Worm (Caenorhabditis elegans) whole organism, L1 larva: ENCODE results near the gene K01F9.2.

Experiments used
- C04F5.9 ChIP-seq: sonication (generic microtip); optimal IDR thresholded peaks from 2 replicates; lab custom pipeline; 2016; ENCODE audit warnings: missing genetic modification characterization, missing compliant biosample characterization
- Y116A8C.19 ChIP-seq: sonication (generic microtip); optimal IDR thresholded peaks from 2 replicates; lab custom pipeline; 2016; ENCODE audit warnings: missing compliant biosample characterization, missing genetic modification characterization, borderline replicate concordance
- alr-1 ChIP-seq: fragments of 200-800 bp; sonication (Bioruptor generic); optimal IDR thresholded peaks from 2 replicates; lab custom pipeline; 2018; ENCODE audit warnings: borderline replicate concordance, mild to moderate bottlenecking, missing genetic modification characterization, missing compliant biosample characterization
- aly-2 ChIP-seq: fragments of 150-350 bp; optimal IDR thresholded peaks from 2 replicates; lab custom pipeline; 2014; ENCODE audit warnings: missing biosample characterization, missing genetic modification characterization
- ama-1 ChIP-seq: fragments of 150-350 bp; optimal IDR thresholded peaks from 2 replicates; lab custom pipeline; 2014
- ceh-82 ChIP-seq, 3 experiments: fragments of 150-350 bp in 1 of 3; sonication (generic microtip) in 2 of 3; optimal IDR thresholded peaks; 2 replicates each; lab custom pipeline; 2014 to 2017; ENCODE audit warnings: missing biosample characterization in 3 of 3, missing genetic modification characterization in 3 of 3
- efl-1 ChIP-seq, 4 experiments: fragments of 150-350 bp; optimal IDR thresholded peaks in 3 of 4; peaks in 1 of 4; 1 replicate in 1 of 4; 2 replicates in 3 of 4; lab custom pipeline; 2014; ENCODE audit warnings: missing biosample characterization in 2 of 4, missing genetic modification characterization in 2 of 4, missing genetic modification reagents in 2 of 4
- efl-3 ChIP-seq: fragments of 200-800 bp; sonication (Bioruptor generic); optimal IDR thresholded peaks from 2 replicates; lab custom pipeline; 2018; ENCODE audit warnings: mild to moderate bottlenecking, missing genetic modification characterization, missing compliant biosample characterization
- egl-13 ChIP-seq: sonication (generic microtip); optimal IDR thresholded peaks from 2 replicates; lab custom pipeline; 2016; ENCODE audit warnings: missing genotype, missing genetic modification reagents, missing genetic modification characterization, missing compliant biosample characterization
- egl-27 ChIP-seq, 2 experiments: fragments of 150-350 bp in 1 of 2; sonication (generic microtip); optimal IDR thresholded peaks; 3 replicates each; lab custom pipeline; 2017 to 2018; ENCODE audit warnings: missing biosample characterization in 2 of 2, missing genetic modification characterization in 2 of 2, missing genetic modification reagents in 2 of 2
- ets-5 ChIP-seq: fragments of 200-800 bp; sonication (Bioruptor generic); IDR thresholded peaks from 2 replicates; pipeline ENCODE4 v1.3.6; 2022; ENCODE audit warnings: missing genetic modification characterization, missing compliant biosample characterization
- fkh-8 ChIP-seq: sonication (generic microtip); optimal IDR thresholded peaks from 2 replicates; lab custom pipeline; 2016; ENCODE audit warnings: mild to moderate bottlenecking, missing genetic modification characterization, missing compliant biosample characterization
- fos-1 ChIP-seq: fragments of 150-350 bp; optimal IDR thresholded peaks from 2 replicates; lab custom pipeline; 2014; ENCODE audit warnings: missing biosample characterization, missing genetic modification characterization
- grh-1 ChIP-seq: fragments of 200-800 bp; sonication (Bioruptor generic); IDR thresholded peaks from 2 replicates; pipeline ENCODE4 v1.3.6; 2022; ENCODE audit warnings: missing genetic modification reagents, missing genetic modification characterization, missing compliant biosample characterization
- lin-39 ChIP-seq: fragments of 150-350 bp; optimal IDR thresholded peaks from 2 replicates; lab custom pipeline; 2014; ENCODE audit warnings: missing biosample characterization, missing genetic modification reagents, missing genetic modification characterization
- lir-3 ChIP-seq: sonication (generic microtip); optimal IDR thresholded peaks from 2 replicates; lab custom pipeline; 2016; ENCODE audit warnings: mild to moderate bottlenecking, missing genetic modification characterization, moderate library complexity, missing compliant biosample characterization; ENCODE audit not compliant: poor library complexity
- nhr-11 ChIP-seq: fragments of 150-350 bp; optimal IDR thresholded peaks from 2 replicates; lab custom pipeline; 2014; ENCODE audit warnings: missing biosample characterization, missing genetic modification characterization
- nhr-12 ChIP-seq: sonication (generic microtip); optimal IDR thresholded peaks from 2 replicates; lab custom pipeline; 2017; ENCODE audit warnings: missing biosample characterization, missing genetic modification characterization
- nhr-28 ChIP-seq: fragments of 150-350 bp; optimal IDR thresholded peaks from 2 replicates; lab custom pipeline; 2014; ENCODE audit warnings: missing biosample characterization, missing genetic modification characterization
- nhr-47 ChIP-seq: sonication (generic microtip); optimal IDR thresholded peaks from 2 replicates; lab custom pipeline; 2016; ENCODE audit warnings: mild to moderate bottlenecking, missing genetic modification characterization, moderate library complexity, missing compliant biosample characterization
- nhr-76 ChIP-seq: sonication (generic microtip); optimal IDR thresholded peaks from 2 replicates; lab custom pipeline; 2017; ENCODE audit warnings: missing biosample characterization, missing genetic modification characterization
- nhr-77 ChIP-seq: fragments of 150-350 bp; optimal IDR thresholded peaks from 2 replicates; lab custom pipeline; 2014; ENCODE audit warnings: missing biosample characterization, missing genetic modification characterization
- pax-3 ChIP-seq: fragments of 200-800 bp; sonication (Bioruptor generic); optimal IDR thresholded peaks from 2 replicates; lab custom pipeline; 2018; ENCODE audit warnings: mild to moderate bottlenecking, missing genetic modification characterization, moderate library complexity, missing compliant biosample characterization
- snpc-4 ChIP-seq: fragments of 150-350 bp; optimal IDR thresholded peaks from 2 replicates; lab custom pipeline; 2014; ENCODE audit warnings: missing biosample characterization, missing genetic modification characterization
- snu-23 ChIP-seq: sonication (generic microtip); optimal IDR thresholded peaks from 2 replicates; lab custom pipeline; 2016; ENCODE audit warnings: missing genetic modification characterization, missing compliant biosample characterization
- sup-37 ChIP-seq: fragments of 200-800 bp; sonication (Bioruptor generic); optimal IDR thresholded peaks from 2 replicates; lab custom pipeline; 2018; ENCODE audit warnings: mild to moderate bottlenecking, missing genetic modification characterization, missing compliant biosample characterization
- swsn-7 ChIP-seq: sonication (generic microtip); optimal IDR thresholded peaks from 2 replicates; lab custom pipeline; 2016; ENCODE audit warnings: missing genetic modification characterization, missing compliant biosample characterization
- tbx-2 ChIP-seq: sonication (generic microtip); optimal IDR thresholded peaks from 2 replicates; lab custom pipeline; 2016; ENCODE audit warnings: missing genetic modification characterization, missing compliant biosample characterization
- tlp-1 ChIP-seq: fragments of 150-350 bp; optimal IDR thresholded peaks from 2 replicates; lab custom pipeline; 2014; ENCODE audit warnings: missing biosample characterization, missing genetic modification characterization
- unc-30 ChIP-seq: sonication (generic microtip); optimal IDR thresholded peaks from 2 replicates; lab custom pipeline; 2017; ENCODE audit warnings: missing biosample characterization, missing genetic modification characterization
- unc-62 ChIP-seq: fragments of 150-350 bp; optimal IDR thresholded peaks from 2 replicates; lab custom pipeline; 2014; ENCODE audit warnings: missing biosample characterization, missing genetic modification reagents, missing genetic modification characterization
- unc-86 ChIP-seq: sonication (generic microtip); optimal IDR thresholded peaks from 2 replicates; lab custom pipeline; 2016; ENCODE audit warnings: missing genetic modification characterization, missing compliant biosample characterization
- vab-15 ChIP-seq: sonication (generic microtip); optimal IDR thresholded peaks from 2 replicates; lab custom pipeline; 2017; ENCODE audit warnings: missing genotype, mild to moderate bottlenecking, missing genetic modification characterization, missing compliant biosample characterization
- zag-1 ChIP-seq: fragments of 150-350 bp; optimal IDR thresholded peaks from 2 replicates; lab custom pipeline; 2014; ENCODE audit warnings: missing biosample characterization, missing genetic modification characterization
- ztf-4 ChIP-seq: fragments of 150-350 bp; optimal IDR thresholded peaks from 2 replicates; lab custom pipeline; 2014; ENCODE audit warnings: missing biosample characterization, missing genetic modification characterization

The K01F9.2 gene

ce11 chrIII:8919784-8920183 lies 42.9 kb upstream of the K01F9.2 start, which contains the start of gene ZK637.15:
Gene ZK637.15 (plus strand): TSS chrIII:8920084.
- TF ChIP-seq lin-39 (tag; lab: Kevin White, UChicago) (no peak), nhr-77 (no peak), efl-1 (optimal IDR thresholded peaks at IDR 0.05; lab: Kevin White, UChicago) (no peak), efl-1 (GFP tag; optimal IDR thresholded peaks at IDR 0.05 in 1 of 2; lab: Kevin White, UChicago) (peak in 1 of 2 experiments; percentile 23)

- TF ChIP-seq unc-30 (tag; lab: Kevin White, UChicago), result no peak
- TF ChIP-seq fos-1 (tag; lab: Kevin White, UChicago), result no peak
- TF ChIP-seq grh-1 (GFP tag; lab: Robert Waterston, UW), result no peak
- TF ChIP-seq swsn-7, result no peak
- no peak for TF ChIP-seq ceh-82 (tag; optimal IDR thresholded peaks at IDR 0.05; lab: Kevin White, UChicago)
Measured at ce11 chrIII:8917879-8918381, 41.0 kb upstream of the K01F9.2 start, which contains the start of gene cdc-25.3. Gene cdc-25.3 (minus strand): TSS chrIII:8917929.

- TF ChIP-seq nhr-11 (tag; lab: Kevin White, UChicago) (no peak), ama-1 (lab: Kevin White, UChicago) (no peak), lin-39 (tag; lab: Kevin White, UChicago) (no peak), ztf-4 (no peak), nhr-28 (tag; lab: Kevin White, UChicago) (no peak), egl-27 (tag; optimal IDR thresholded peaks at IDR 0.05; lab: Kevin White, UChicago) (no peak), unc-62 (GFP tag; lab: Kevin White, UChicago) (no peak), lir-3 (tag; lab: Kevin White, UChicago) (no peak), unc-86 (tag; lab: Kevin White, UChicago) (no peak), nhr-76 (tag; lab: Kevin White, UChicago) (no peak), aly-2 (no peak), snu-23 (GFP tag; lab: Kevin White, UChicago) (no peak), tlp-1 (no peak)
Measured at ce11 chrIII:8913469-8913868, 36.5 kb upstream of the K01F9.2 start, which contains the start of gene trxr-2. Gene trxr-2 (plus strand): TSS chrIII:8913769.

- no peak for TF ChIP-seq vab-15
- TF ChIP-seq nhr-47 (tag; lab: Kevin White, UChicago), result no peak
- no peak for TF ChIP-seq Y116A8C.19 (tag; lab: Kevin White, UChicago)
- TF ChIP-seq snu-23 (GFP tag; lab: Kevin White, UChicago), result no peak
- no peak for TF ChIP-seq pax-3 (tag; lab: Kevin White, UChicago)
- no peak for TF ChIP-seq nhr-12 (tag; lab: Kevin White, UChicago)
- TF ChIP-seq unc-86 (tag; lab: Kevin White, UChicago), result no peak
- no peak for TF ChIP-seq zag-1
- no peak for TF ChIP-seq sup-37 (GFP tag; lab: Kevin White, UChicago)
- TF ChIP-seq tbx-2 (tag; lab: Kevin White, UChicago), result no peak
- TF ChIP-seq ets-5 (GFP tag; lab: Robert Waterston, UW), result no peak
- no peak for TF ChIP-seq efl-3 (GFP tag; lab: Kevin White, UChicago)
- no peak for TF ChIP-seq fkh-8 (tag; lab: Kevin White, UChicago)
Measured at ce11 chrIII:8911598-8912194, 34.8 kb upstream of the K01F9.2 start, which contains the start of gene tpk-1. Gene tpk-1 (plus strand): TSS chrIII:8912144.

- no peak for TF ChIP-seq snpc-4 (tag; lab: Kevin White, UChicago)
- no peak for TF ChIP-seq C04F5.9 (tag; lab: Kevin White, UChicago)
- no peak for TF ChIP-seq alr-1 (tag; lab: Kevin White, UChicago)
- TF ChIP-seq nhr-12 (tag; lab: Kevin White, UChicago), result no peak
- TF ChIP-seq tbx-2 (tag; lab: Kevin White, UChicago), result no peak
- TF ChIP-seq pax-3 (tag; lab: Kevin White, UChicago), result no peak
- no peak for TF ChIP-seq ets-5 (GFP tag; lab: Robert Waterston, UW)
- no peak for TF ChIP-seq egl-13 (tag; lab: Kevin White, UChicago)
Measured at ce11 chrIII:8910139-8910538, 33.2 kb upstream of the K01F9.2 start.
